Worm (Caenorhabditis elegans) whole organism, early embryonic: ENCODE measurements around the gene cyp-33D1.

ENCODE experiments used
- aly-1 ChIP-seq: sonication (generic microtip); optimal IDR thresholded peaks from 2 replicates; lab custom pipeline; 2016; ENCODE audit warnings: missing genetic modification characterization, missing compliant biosample characterization
- ama-1 ChIP-seq: fragments of 150-350 bp; optimal IDR thresholded peaks from 2 replicates; lab custom pipeline; 2014
- ets-7 ChIP-seq: sonication (generic microtip); optimal IDR thresholded peaks from 2 replicates; lab custom pipeline; 2016; ENCODE audit warnings: missing genotype, missing genetic modification characterization, missing compliant biosample characterization
- hmg-4 ChIP-seq: fragments of 200-800 bp; sonication (Bioruptor generic); optimal IDR thresholded peaks from 2 replicates; lab custom pipeline; 2018; ENCODE audit warnings: mild to moderate bottlenecking, missing genetic modification characterization, missing compliant biosample characterization

DNA sequence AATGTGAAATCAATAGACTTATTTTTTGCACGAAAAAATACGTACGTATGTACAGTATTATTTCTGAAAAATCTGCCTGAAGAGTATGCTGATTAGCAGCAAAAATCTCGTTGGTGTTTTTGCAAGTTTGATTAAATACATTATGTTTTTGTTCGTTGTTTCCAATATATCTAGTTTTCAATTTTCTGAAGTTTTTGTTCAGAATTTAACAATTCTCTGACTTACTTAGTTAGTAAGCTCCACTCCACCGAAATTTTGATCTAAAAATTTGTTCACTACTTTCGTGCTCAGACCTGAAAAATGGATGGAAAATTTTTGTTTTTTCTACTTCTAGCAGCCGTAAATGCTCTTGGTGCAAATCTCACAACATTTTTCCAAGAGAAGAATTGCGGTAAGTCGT is 29.2 kb upstream of the cyp-33D1 start, which contains the start of gene irld-26:
- TF ChIP-seq ama-1 (lab: Kevin White, UChicago) (no peak), hmg-4 (GFP tag; lab: Kevin White, UChicago) (no peak), aly-1 (tag; lab: Kevin White, UChicago) (no peak), ets-7 (tag; lab: Kevin White, UChicago) (no peak)
